Worm (Caenorhabditis elegans) whole organism, early embryonic: ENCODE measurements around the gene nep-16.

Source experiments
- B0310.2 ChIP-seq: sonication (generic microtip); optimal IDR thresholded peaks from 2 replicates; lab custom pipeline; 2016; ENCODE audit warnings: mild to moderate bottlenecking, missing genetic modification characterization, missing compliant biosample characterization
- F13C5.2 ChIP-seq: sonication (generic microtip); optimal IDR thresholded peaks from 2 replicates; lab custom pipeline; 2017; ENCODE audit warnings: mild to moderate bottlenecking, missing genetic modification characterization, inconsistent platforms, missing compliant biosample characterization
- aly-1 ChIP-seq: sonication (generic microtip); optimal IDR thresholded peaks from 2 replicates; lab custom pipeline; 2016; ENCODE audit warnings: missing genetic modification characterization, missing compliant biosample characterization
- ama-1 ChIP-seq: fragments of 150-350 bp; optimal IDR thresholded peaks from 2 replicates; lab custom pipeline; 2014
- ceh-13 ChIP-seq: fragments of 200-800 bp; sonication (Bioruptor generic); optimal IDR thresholded peaks from 2 replicates; lab custom pipeline; 2018; ENCODE audit warnings: mild to moderate bottlenecking, missing genetic modification characterization, missing compliant biosample characterization
- hmbx-1 ChIP-seq: sonication (generic microtip); optimal IDR thresholded peaks from 2 replicates; lab custom pipeline; 2016; ENCODE audit warnings: mild to moderate bottlenecking, missing genetic modification characterization, missing compliant biosample characterization
- hmg-4 ChIP-seq: fragments of 200-800 bp; sonication (Bioruptor generic); optimal IDR thresholded peaks from 2 replicates; lab custom pipeline; 2018; ENCODE audit warnings: mild to moderate bottlenecking, missing genetic modification characterization, missing compliant biosample characterization
- scrt-1 ChIP-seq: fragments of 200-800 bp; sonication (Bioruptor generic); IDR thresholded peaks from 2 replicates; pipeline ENCODE4 v1.3.6; 2022; ENCODE audit warnings: missing genetic modification characterization, missing compliant biosample characterization
- tbx-11 ChIP-seq: fragments of 200-800 bp; sonication (Bioruptor generic); IDR thresholded peaks from 2 replicates; pipeline ENCODE4 v1.3.6; 2022; ENCODE audit warnings: missing genetic modification characterization, missing compliant biosample characterization
- tbx-37 ChIP-seq: fragments of 200-800 bp; sonication (Bioruptor generic); conservative IDR thresholded peaks from 2 replicates; pipeline ENCODE4 v1.3.6; 2022; ENCODE audit warnings: missing genetic modification reagents, missing genetic modification characterization, missing compliant biosample characterization
- tra-4 ChIP-seq: sonication (generic microtip); optimal IDR thresholded peaks from 2 replicates; lab custom pipeline; 2017; ENCODE audit warnings: missing genetic modification characterization, missing compliant biosample characterization

DNA sequence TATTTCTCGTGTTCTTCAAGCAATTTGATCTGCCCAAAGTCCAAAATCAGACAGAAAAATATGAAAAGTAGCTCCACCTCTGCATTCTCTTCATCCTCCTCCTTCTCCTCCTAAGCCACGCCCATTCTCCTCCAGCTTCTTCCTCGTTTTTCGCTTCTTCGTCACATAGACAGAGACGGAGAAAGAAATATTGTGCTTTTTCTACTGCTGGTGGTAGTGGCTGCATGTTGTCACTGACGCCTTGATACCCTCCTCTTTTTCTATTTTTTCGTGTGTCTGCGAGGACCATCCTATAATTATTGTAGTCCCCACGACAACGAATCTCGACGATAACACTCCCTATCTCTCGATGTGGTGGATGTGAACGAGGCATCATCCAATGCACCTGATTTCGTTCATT is 16.9 kb upstream of the nep-16 start, which contains the start of gene C08G9.1:
- TF ChIP-seq ama-1 (lab: Kevin White, UChicago) (no peak), ceh-13 (no peak), hmg-4 (GFP tag; lab: Kevin White, UChicago) (no peak), F13C5.2 (no peak), tra-4 (no peak), hmbx-1 (no peak), tbx-11 (GFP tag; lab: Robert Waterston, UW) (no peak), B0310.2 (tag; lab: Kevin White, UChicago) (no peak), aly-1 (tag; lab: Kevin White, UChicago) (no peak), scrt-1 (no peak), tbx-37 (GFP tag; lab: Robert Waterston, UW) (no peak)
